Worm (Caenorhabditis elegans) whole organism, L2 larva: ENCODE results near the gene dnpp-1.

Source experiments
- C34F6.9 ChIP-seq: fragments of 150-350 bp; optimal IDR thresholded peaks from 2 replicates; lab custom pipeline; 2014; ENCODE audit warnings: missing biosample characterization, missing genetic modification characterization
- F13H6.1 ChIP-seq: sonication (generic microtip); optimal IDR thresholded peaks from 2 replicates; lab custom pipeline; 2016; ENCODE audit warnings: missing genetic modification characterization, missing compliant biosample characterization
- R02D3.7 ChIP-seq: fragments of 150-350 bp; optimal IDR thresholded peaks from 2 replicates; lab custom pipeline; 2014; ENCODE audit warnings: missing biosample characterization, missing genetic modification characterization
- Y55F3AM.14 ChIP-seq: fragments of 200-800 bp; sonication (Bioruptor generic); optimal IDR thresholded peaks from 2 replicates; lab custom pipeline; 2018; ENCODE audit warnings: mild to moderate bottlenecking, missing genetic modification characterization, missing compliant biosample characterization
- ZK546.5 ChIP-seq: sonication (generic microtip); optimal IDR thresholded peaks from 2 replicates; lab custom pipeline; 2017; ENCODE audit warnings: missing biosample characterization, missing genetic modification characterization
- alr-1 ChIP-seq: fragments of 150-350 bp; optimal IDR thresholded peaks from 2 replicates; lab custom pipeline; 2014; ENCODE audit warnings: missing biosample characterization, missing genetic modification characterization
- aly-2 ChIP-seq: fragments of 150-350 bp; optimal IDR thresholded peaks from 2 replicates; lab custom pipeline; 2014; ENCODE audit warnings: missing biosample characterization, missing genetic modification characterization
- ama-1 ChIP-seq: fragments of 150-350 bp; optimal IDR thresholded peaks from 2 replicates; lab custom pipeline; 2018; ENCODE audit warnings: inconsistent platforms
- blmp-1 ChIP-seq: sonication (generic microtip); optimal IDR thresholded peaks from 2 replicates; lab custom pipeline; 2017; ENCODE audit warnings: missing genetic modification characterization, mild to moderate bottlenecking, missing compliant biosample characterization, antibody characterized with exemption, moderate library complexity; ENCODE audit not compliant: insufficient read depth
- ceh-16 ChIP-seq: fragments of 150-350 bp; optimal IDR thresholded peaks from 2 replicates; lab custom pipeline; 2014; ENCODE audit warnings: missing biosample characterization, missing genetic modification characterization
- ceh-82 ChIP-seq: fragments of 150-350 bp; optimal IDR thresholded peaks from 2 replicates; lab custom pipeline; 2014; ENCODE audit warnings: missing biosample characterization, missing genetic modification characterization
- crh-2 ChIP-seq: sonication (generic microtip); optimal IDR thresholded peaks from 2 replicates; lab custom pipeline; 2017; ENCODE audit warnings: missing biosample characterization, missing genetic modification characterization
- dmd-4 ChIP-seq: sonication (generic microtip); optimal IDR thresholded peaks from 2 replicates; lab custom pipeline; 2017; ENCODE audit warnings: missing biosample characterization, missing genetic modification characterization
- egl-27 ChIP-seq: sonication (generic microtip); optimal IDR thresholded peaks from 3 replicates; lab custom pipeline; 2017; ENCODE audit warnings: missing biosample characterization, missing genetic modification reagents, missing genetic modification characterization
- elt-1 ChIP-seq: fragments of 150-350 bp; optimal IDR thresholded peaks from 2 replicates; lab custom pipeline; 2014; ENCODE audit warnings: missing biosample characterization, missing genetic modification characterization
- elt-3 ChIP-seq: sonication (generic microtip); optimal IDR thresholded peaks from 2 replicates; lab custom pipeline; 2017; ENCODE audit warnings: missing biosample characterization, missing genetic modification characterization
- fos-1 ChIP-seq: fragments of 150-350 bp; optimal IDR thresholded peaks from 2 replicates; lab custom pipeline; 2014; ENCODE audit warnings: missing biosample characterization, missing genetic modification characterization
- gmeb-1 ChIP-seq: fragments of 150-350 bp; optimal IDR thresholded peaks from 2 replicates; lab custom pipeline; 2014; ENCODE audit warnings: missing biosample characterization, missing genetic modification characterization
- lin-11 ChIP-seq: fragments of 150-350 bp; sonication (generic microtip); optimal IDR thresholded peaks from 2 replicates; lab custom pipeline; 2014; ENCODE audit warnings: missing biosample characterization, missing genetic modification characterization, inconsistent platforms, mixed read lengths
- lin-13 ChIP-seq: fragments of 150-350 bp; optimal IDR thresholded peaks from 2 replicates; lab custom pipeline; 2014; ENCODE audit warnings: missing biosample characterization, missing genetic modification reagents, missing genetic modification characterization
- lin-39 ChIP-seq: fragments of 150-350 bp; optimal IDR thresholded peaks from 2 replicates; lab custom pipeline; 2014; ENCODE audit warnings: missing biosample characterization, missing genetic modification reagents, missing genetic modification characterization
- lsy-2 ChIP-seq, 2 experiments: fragments of 150-350 bp in 1 of 2; sonication (generic microtip) in 1 of 2; optimal IDR thresholded peaks; 2 replicates each; lab custom pipeline; 2014 to 2017; ENCODE audit warnings: missing biosample characterization in 2 of 2, missing genetic modification characterization in 2 of 2
- mab-5 ChIP-seq: fragments of 150-350 bp; optimal IDR thresholded peaks from 2 replicates; lab custom pipeline; 2014; ENCODE audit warnings: missing biosample characterization, missing genetic modification characterization
- mbf-1 ChIP-seq: sonication (generic microtip); optimal IDR thresholded peaks from 2 replicates; lab custom pipeline; 2017; ENCODE audit warnings: missing biosample characterization, missing genetic modification characterization
- mdl-1 ChIP-seq, 2 experiments: fragments of 150-350 bp in 1 of 2; sonication (generic microtip) in 1 of 2; optimal IDR thresholded peaks; 2 replicates each; lab custom pipeline; 2017; ENCODE audit warnings: missing biosample characterization in 2 of 2, missing genetic modification characterization in 2 of 2
- nhr-10 ChIP-seq: sonication (generic microtip); optimal IDR thresholded peaks from 2 replicates; lab custom pipeline; 2017; ENCODE audit warnings: missing biosample characterization, missing genetic modification characterization
- nhr-11 ChIP-seq: fragments of 150-350 bp; optimal IDR thresholded peaks from 2 replicates; lab custom pipeline; 2014; ENCODE audit warnings: missing biosample characterization, missing genetic modification characterization
- nhr-12 ChIP-seq: fragments of 150-350 bp; optimal IDR thresholded peaks from 2 replicates; lab custom pipeline; 2014; ENCODE audit warnings: missing biosample characterization, missing genetic modification characterization
- nhr-129 ChIP-seq: fragments of 150-350 bp; optimal IDR thresholded peaks from 2 replicates; lab custom pipeline; 2014; ENCODE audit warnings: missing biosample characterization, missing genetic modification characterization
- nhr-21 ChIP-seq: fragments of 150-350 bp; optimal IDR thresholded peaks from 2 replicates; lab custom pipeline; 2014; ENCODE audit warnings: missing biosample characterization, missing genetic modification characterization
- nhr-23 ChIP-seq: fragments of 150-350 bp; optimal IDR thresholded peaks from 2 replicates; lab custom pipeline; 2014; ENCODE audit warnings: missing biosample characterization, missing genetic modification reagents, missing genetic modification characterization
- nhr-237 ChIP-seq: fragments of 150-350 bp; optimal IDR thresholded peaks from 2 replicates; lab custom pipeline; 2014; ENCODE audit warnings: missing biosample characterization, missing genetic modification characterization
- nhr-25 ChIP-seq: fragments of 150-350 bp; sonication (generic microtip); optimal IDR thresholded peaks from 3 replicates; lab custom pipeline; 2014; ENCODE audit warnings: missing biosample characterization, missing genetic modification characterization
- nhr-6 ChIP-seq: fragments of 150-350 bp; optimal IDR thresholded peaks from 2 replicates; lab custom pipeline; 2014; ENCODE audit warnings: missing biosample characterization, missing genetic modification characterization
- nhr-77 ChIP-seq: fragments of 150-350 bp; optimal IDR thresholded peaks from 2 replicates; lab custom pipeline; 2014; ENCODE audit warnings: missing biosample characterization, missing genetic modification characterization
- peb-1 ChIP-seq: fragments of 150-350 bp; optimal IDR thresholded peaks from 2 replicates; lab custom pipeline; 2014; ENCODE audit warnings: missing biosample characterization, missing genetic modification characterization
- sem-4 ChIP-seq: fragments of 150-350 bp; optimal IDR thresholded peaks from 2 replicates; lab custom pipeline; 2014; ENCODE audit warnings: missing biosample characterization, missing genetic modification reagents, missing genetic modification characterization
- skn-1 ChIP-seq: sonication (generic microtip); optimal IDR thresholded peaks from 2 replicates; lab custom pipeline; 2017; ENCODE audit warnings: missing biosample characterization, missing genetic modification characterization
- sma-3 ChIP-seq: sonication (generic microtip); optimal IDR thresholded peaks from 2 replicates; lab custom pipeline; 2016; ENCODE audit warnings: missing genetic modification reagents, missing genetic modification characterization, missing compliant biosample characterization
- sma-9 ChIP-seq, 2 experiments: fragments of 150-350 bp in 1 of 2; sonication (generic microtip) in 1 of 2; optimal IDR thresholded peaks; 2 replicates each; lab custom pipeline; 2014 to 2016; ENCODE audit warnings: missing genetic modification characterization in 2 of 2, mild to moderate bottlenecking in 1 of 2, missing biosample characterization in 1 of 2, missing compliant biosample characterization in 1 of 2, missing genetic modification reagents in 1 of 2, moderate library complexity in 1 of 2
- snpc-4 ChIP-seq: fragments of 150-350 bp; optimal IDR thresholded peaks from 2 replicates; lab custom pipeline; 2014; ENCODE audit warnings: missing biosample characterization, missing genetic modification characterization
- unc-39 ChIP-seq: fragments of 150-350 bp; optimal IDR thresholded peaks from 2 replicates; lab custom pipeline; 2014; ENCODE audit warnings: missing biosample characterization, missing genetic modification characterization
- unc-55 ChIP-seq: fragments of 150-350 bp; sonication (generic microtip); optimal IDR thresholded peaks from 3 replicates; lab custom pipeline; 2014; ENCODE audit warnings: missing biosample characterization, missing genetic modification reagents, missing genetic modification characterization
- unc-62 ChIP-seq: fragments of 150-350 bp; optimal IDR thresholded peaks from 2 replicates; lab custom pipeline; 2014; ENCODE audit warnings: missing biosample characterization, missing genetic modification reagents, missing genetic modification characterization
- zag-1 ChIP-seq: fragments of 150-350 bp; optimal IDR thresholded peaks from 2 replicates; lab custom pipeline; 2014; ENCODE audit warnings: missing biosample characterization, missing genetic modification characterization
- ztf-1 ChIP-seq: fragments of 200-800 bp; sonication (Bioruptor generic); conservative IDR thresholded peaks from 2 replicates; pipeline ENCODE4 v1.3.6; 2022; ENCODE audit warnings: missing genetic modification characterization, missing compliant biosample characterization
- ztf-11 ChIP-seq: sonication (generic microtip); optimal IDR thresholded peaks from 2 replicates; lab custom pipeline; 2017; ENCODE audit warnings: missing biosample characterization, missing genetic modification characterization
- ztf-4 ChIP-seq: fragments of 150-350 bp; optimal IDR thresholded peaks from 2 replicates; lab custom pipeline; 2014; ENCODE audit warnings: missing biosample characterization, missing genetic modification characterization

The dnpp-1 gene

ce11 chrIII:5836261-5836660 lies 27.3 kb downstream of the dnpp-1 start (continued):
- TF ChIP-seq ZK546.5 (tag; lab: Kevin White, UChicago), result no peak
- peak; percentile 29 for TF ChIP-seq ceh-16 (tag; lab: Kevin White, UChicago)
- TF ChIP-seq F13H6.1 (tag; lab: Kevin White, UChicago), result no peak
- no peak for TF ChIP-seq sem-4 (tag; lab: Kevin White, UChicago)
- TF ChIP-seq mdl-1 (tag; optimal IDR thresholded peaks at IDR 0.05; lab: Kevin White, UChicago), result no peak
- TF ChIP-seq sma-9 (GFP tag; optimal IDR thresholded peaks at IDR 0.05; lab: Kevin White, UChicago), result peak; percentile 55
- no peak for TF ChIP-seq sma-9 (tag; optimal IDR thresholded peaks at IDR 0.05; lab: Kevin White, UChicago)
- no peak for TF ChIP-seq ztf-4
- no peak for TF ChIP-seq lin-39 (tag; lab: Kevin White, UChicago)
- no peak for TF ChIP-seq unc-55
- no peak for TF ChIP-seq nhr-77 (tag; lab: Kevin White, UChicago)
- no peak for TF ChIP-seq nhr-237 (tag; lab: Kevin White, UChicago)

- TF ChIP-seq peb-1 (tag; lab: Kevin White, UChicago) (no peak), nhr-21 (tag; lab: Kevin White, UChicago) (peak; percentile 52), nhr-12 (tag; lab: Kevin White, UChicago) (no peak), ceh-82 (tag; lab: Kevin White, UChicago) (no peak), nhr-6 (tag; lab: Kevin White, UChicago) (no peak), ztf-11 (tag; lab: Kevin White, UChicago) (no peak), ztf-1 (no peak), ztf-4 (peak; percentile 50), ama-1 (lab: Kevin White, UChicago) (no peak), mdl-1 (tag; optimal IDR thresholded peaks at IDR 0.05; lab: Kevin White, UChicago) (no peak), nhr-10 (tag; lab: Kevin White, UChicago) (no peak), lin-39 (tag; lab: Kevin White, UChicago) (no peak), snpc-4 (tag; lab: Kevin White, UChicago) (no peak), elt-3 (tag; lab: Kevin White, UChicago) (no peak), blmp-1 (tag; lab: Kevin White, UChicago) (peak; percentile 37), C34F6.9 (tag; lab: Kevin White, UChicago) (no peak), mbf-1 (tag; lab: Kevin White, UChicago) (no peak), zag-1 (tag; lab: Kevin White, UChicago) (no peak), crh-2 (tag; lab: Kevin White, UChicago) (peak; percentile 57), F13H6.1 (tag; lab: Kevin White, UChicago) (peak; percentile 23), lin-13 (GFP tag; lab: Kevin White, UChicago) (no peak), skn-1 (tag; lab: Kevin White, UChicago) (no peak), nhr-129 (tag; lab: Kevin White, UChicago) (peak; percentile 38), fos-1 (tag; lab: Kevin White, UChicago) (peak; percentile 85), nhr-237 (tag; lab: Kevin White, UChicago) (no peak), unc-55 (no peak), aly-2 (no peak), mab-5 (tag; lab: Kevin White, UChicago) (no peak), sma-3 (GFP tag; lab: Kevin White, UChicago) (peak; percentile 39), R02D3.7 (no peak), unc-39 (tag; lab: Kevin White, UChicago) (no peak), nhr-11 (tag; lab: Kevin White, UChicago) (no peak), unc-62 (GFP tag; lab: Kevin White, UChicago) (no peak), egl-27 (tag; lab: Kevin White, UChicago) (no peak), nhr-23 (no peak), elt-1 (no peak), Y55F3AM.14 (no peak), alr-1 (tag; lab: Kevin White, UChicago) (no peak), gmeb-1 (tag; lab: Kevin White, UChicago) (no peak), ZK546.5 (tag; lab: Kevin White, UChicago) (no peak), nhr-77 (tag; lab: Kevin White, UChicago) (no peak), lsy-2 (tag; optimal IDR thresholded peaks at IDR 0.05; lab: Kevin White, UChicago) (no peak), ceh-16 (tag; lab: Kevin White, UChicago) (no peak), nhr-25 (tag; lab: Kevin White, UChicago) (no peak), sma-9 (GFP tag; optimal IDR thresholded peaks at IDR 0.05; lab: Kevin White, UChicago) (peak; percentile 48), sma-9 (tag; optimal IDR thresholded peaks at IDR 0.05; lab: Kevin White, UChicago) (no peak), lin-11 (tag; lab: Kevin White, UChicago) (no peak), sem-4 (tag; lab: Kevin White, UChicago) (no peak), dmd-4 (tag; lab: Kevin White, UChicago) (no peak)
- TF ChIP-seq, all 48 proteins: peak for 9
These were observed 28.3 kb downstream of the dnpp-1 start for ce11 chrIII:5835163-5835871.
